Fruit fly (Drosophila melanogaster): Measurements from ENCODE around the gene CG15564.

CG15564 gene

dm6 chr3R:31218997-31219992, 15.9 kb downstream of the CG15564 start, which contains the start of gene ATPsynC (continued):
- no peak for TF ChIP-seq CG1024 (GFP tag; IDR thresholded peaks at IDR 0.05)
- peak; percentile 1 for TF ChIP-seq Ssrp (tag; optimal IDR thresholded peaks at IDR 0.05)
- no peak for TF ChIP-seq cato (GFP tag; optimal IDR thresholded peaks at IDR 0.05; ENCODE audit: borderline replicate concordance)
- no peak for TF ChIP-seq corto (GFP tag; optimal IDR thresholded peaks at IDR 0.05)
- peak; percentile 91 for TF ChIP-seq YL-1 (GFP tag; optimal IDR thresholded peaks at IDR 0.05)
- no peak for TF ChIP-seq chif (GFP tag; optimal IDR thresholded peaks at IDR 0.05)
- TF ChIP-seq CG14441 (GFP tag; IDR thresholded peaks at IDR 0.05), result no peak
- no peak for TF ChIP-seq CG10147 (GFP tag; optimal IDR thresholded peaks at IDR 0.05)
- TF ChIP-seq CG15073 (GFP tag; optimal IDR thresholded peaks at IDR 0.05), result no peak
- peak; percentile 15 for TF ChIP-seq CG15269 (tag; optimal IDR thresholded peaks at IDR 0.05)
- TF ChIP-seq CG11695 (GFP tag; IDR thresholded peaks at IDR 0.05), result no peak
- no peak for TF ChIP-seq tgo (GFP tag; IDR thresholded peaks at IDR 0.05)
- no peak for TF ChIP-seq ara (GFP tag; IDR thresholded peaks at IDR 0.05)
- no peak for TF ChIP-seq Taf1 (GFP tag; IDR thresholded peaks at IDR 0.05)
- TF ChIP-seq emc (GFP tag; optimal IDR thresholded peaks at IDR 0.05), result peak; percentile 17
- TF ChIP-seq zfh2 (GFP tag; optimal IDR thresholded peaks at IDR 0.05), result peak; percentile 16
- TF ChIP-seq Kr (GFP tag; optimal IDR thresholded peaks at IDR 0.05), result no peak
- no peak for TF ChIP-seq bbx (GFP tag; IDR thresholded peaks at IDR 0.05; ENCODE audit: partially characterized antibody)
- TF ChIP-seq Bdp1 (GFP tag; optimal IDR thresholded peaks at IDR 0.05), result peak; percentile 24
- peak; percentile 69 for TF ChIP-seq CG31365 (tag; optimal IDR thresholded peaks at IDR 0.05)
- peak; percentile 68 for TF ChIP-seq her (GFP tag; optimal IDR thresholded peaks at IDR 0.05)
- TF ChIP-seq CG32772 (GFP tag; IDR thresholded peaks at IDR 0.05), result no peak
- no peak for TF ChIP-seq Opbp (GFP tag; IDR thresholded peaks at IDR 0.05; ENCODE audit: partially characterized antibody)
- TF ChIP-seq ase (GFP tag; IDR thresholded peaks at IDR 0.05), result no peak
- no peak for TF ChIP-seq CG11456 (GFP tag; IDR thresholded peaks at IDR 0.05)
- no peak for TF ChIP-seq Bgb (GFP tag; IDR thresholded peaks at IDR 0.05; ENCODE audit: partially characterized antibody)
- no peak for TF ChIP-seq hth (optimal IDR thresholded peaks at IDR 0.05)
- TF ChIP-seq caup (GFP tag; optimal IDR thresholded peaks at IDR 0.05; ENCODE audit: severe bottlenecking), result peak; percentile 27
- TF ChIP-seq ken (GFP tag; IDR thresholded peaks at IDR 0.05), result no peak
- TF ChIP-seq CG8281 (tag; optimal IDR thresholded peaks at IDR 0.05), result no peak
- TF ChIP-seq bsh (GFP tag; optimal IDR thresholded peaks at IDR 0.05), result peak in 1 of 2 experiments; percentile 53
- peak; percentile 64 for TF ChIP-seq kni (GFP tag; optimal IDR thresholded peaks at IDR 0.05)
- peak in 1 of 2 experiments; percentile 90 for TF ChIP-seq tll (GFP tag; optimal IDR thresholded peaks at IDR 0.05)
- TF ChIP-seq CHES-1-like (GFP tag; optimal IDR thresholded peaks at IDR 0.05), result no peak
- TF ChIP-seq unpg (GFP tag; optimal IDR thresholded peaks at IDR 0.05), result peak; percentile 2
- no peak for TF ChIP-seq Spps (tag; optimal IDR thresholded peaks at IDR 0.05)
- TF ChIP-seq unc-4 (GFP tag; IDR thresholded peaks at IDR 0.05; ENCODE audit: partially characterized antibody), result no peak
- TF ChIP-seq CG17385 (GFP tag; optimal IDR thresholded peaks at IDR 0.05), result peak; percentile 49
- no peak for TF ChIP-seq CG9876 (GFP tag; optimal IDR thresholded peaks at IDR 0.05)
- TF ChIP-seq Max (GFP tag; optimal IDR thresholded peaks at IDR 0.05), result peak; percentile 22
- TF ChIP-seq sob (GFP tag; IDR thresholded peaks at IDR 0.05), result no peak
- no peak for TF ChIP-seq Atf6 (GFP tag; IDR thresholded peaks at IDR 0.05)
- TF ChIP-seq E2f1 (GFP tag; IDR thresholded peaks at IDR 0.05), result no peak
- peak in 1 of 2 experiments; percentile 67 for TF ChIP-seq Dfd (GFP tag; optimal IDR thresholded peaks at IDR 0.05)
- TF ChIP-seq CG13624 (GFP tag; optimal IDR thresholded peaks at IDR 0.05), result peak; percentile 45
- no peak for TF ChIP-seq NK7.1 (GFP tag; optimal IDR thresholded peaks at IDR 0.05)
- TF ChIP-seq Atf3 (GFP tag; optimal IDR thresholded peaks at IDR 0.05), result peak; percentile 22
- peak; percentile 68 for TF ChIP-seq CG17829 (tag; optimal IDR thresholded peaks at IDR 0.05)

All from whole organism, embryonic.